Worm (Caenorhabditis elegans) whole organism, early embryonic: Measurements from ENCODE around the gene hmp-1.

Experiments
- ama-1 ChIP-seq: fragments of 150-350 bp; optimal IDR thresholded peaks from 2 replicates; lab custom pipeline; 2014
- ceh-13 ChIP-seq: fragments of 200-800 bp; sonication (Bioruptor generic); optimal IDR thresholded peaks from 2 replicates; lab custom pipeline; 2018; ENCODE audit warnings: mild to moderate bottlenecking, missing genetic modification characterization, missing compliant biosample characterization
- pes-1 ChIP-seq: fragments of 200-800 bp; sonication (Bioruptor generic); IDR thresholded peaks from 2 replicates; pipeline ENCODE4 v1.3.6; 2022; ENCODE audit warnings: missing genetic modification reagents, missing genetic modification characterization, missing compliant biosample characterization

DNA sequence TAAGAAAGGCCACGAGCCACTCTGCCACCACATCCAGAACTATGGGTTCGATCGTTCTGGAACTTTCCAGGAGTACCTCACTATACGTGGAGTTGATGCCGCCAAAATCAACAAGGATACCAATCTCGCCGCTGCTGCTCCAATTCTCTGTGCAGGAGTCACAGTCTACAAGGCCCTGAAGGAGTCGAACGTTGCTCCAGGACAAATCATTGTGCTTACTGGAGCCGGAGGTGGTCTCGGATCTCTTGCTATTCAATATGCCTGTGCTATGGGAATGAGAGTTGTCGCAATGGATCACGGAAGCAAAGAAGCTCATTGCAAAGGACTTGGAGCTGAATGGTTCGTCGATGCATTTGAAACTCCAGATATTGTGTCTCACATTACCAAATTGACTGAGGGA is 43.0 kb downstream of the hmp-1 start:
- TF ChIP-seq ama-1 (lab: Kevin White, UChicago) (no peak), ceh-13 (GFP tag; lab: Kevin White, UChicago) (no peak), pes-1 (GFP tag; lab: Robert Waterston, UW) (no peak)
